Worm (Caenorhabditis elegans): Measurements from ENCODE around the gene Y1A5A.1.

- TF ChIP-seq unc-42 (tag; optimal IDR thresholded peaks at IDR 0.05) (no peak), dve-1 (tag; optimal IDR thresholded peaks at IDR 0.05) (no peak), tbx-2 (tag; optimal IDR thresholded peaks at IDR 0.05) (no peak), rnt-1 (tag; optimal IDR thresholded peaks at IDR 0.05) (no peak), K02D7.2 (tag; optimal IDR thresholded peaks at IDR 0.05) (no peak), sox-4 (tag; optimal IDR thresholded peaks at IDR 0.05) (no peak), ama-1 (optimal IDR thresholded peaks at IDR 0.05) (no peak), F13H6.1 (tag; optimal IDR thresholded peaks at IDR 0.05) (no peak), C38D4.7 (GFP tag; optimal IDR thresholded peaks at IDR 0.05) (no peak), syd-9 (tag; optimal IDR thresholded peaks at IDR 0.05) (no peak), unc-86 (tag; optimal IDR thresholded peaks at IDR 0.05) (no peak), elt-2 (tag; optimal IDR thresholded peaks at IDR 0.05) (no peak), pha-4 (tag; optimal IDR thresholded peaks at IDR 0.05) (no peak)
Observed at ce11 chrIII:4010987-4011386, 24.5 kb upstream of the Y1A5A.1 start.
